Worm (Caenorhabditis elegans): ENCODE data around the gene exos-8.
A peak's percentile ranks its signal among the peaks of the same experiment; 100 is the strongest.

exos-8 gene

DNA sequence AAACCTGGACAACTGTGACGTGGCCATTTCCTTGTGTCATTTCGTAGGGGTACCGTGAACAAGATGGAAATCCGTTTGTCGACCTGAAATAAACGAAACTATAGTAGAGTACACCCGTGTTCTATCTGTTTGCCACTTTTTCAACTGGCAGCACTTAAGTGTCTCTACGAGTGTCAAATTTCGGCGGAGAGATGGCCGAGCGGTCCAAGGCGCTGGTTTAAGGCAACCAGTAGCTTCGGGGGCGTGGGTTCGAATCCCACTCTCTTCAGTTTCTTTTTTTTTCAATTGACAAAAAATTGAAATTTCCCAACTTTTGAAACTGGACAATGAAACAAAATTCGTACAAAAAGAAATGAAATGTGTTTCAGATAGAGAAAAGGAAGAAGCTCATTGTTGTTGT is 19.9 kb upstream of the exos-8 start:
- TF ChIP-seq mxl-1 (tag; optimal IDR thresholded peaks at IDR 0.05), result no peak
- no peak for TF ChIP-seq sea-2 (GFP tag; IDR thresholded peaks at IDR 0.05)
- no peak for TF ChIP-seq lin-54 (GFP tag; optimal IDR thresholded peaks at IDR 0.05)
- TF ChIP-seq tlf-1 (GFP tag; optimal IDR thresholded peaks at IDR 0.05), result no peak
- TF ChIP-seq attf-3 (GFP tag; conservative IDR thresholded peaks at IDR 0.05), result 0 out of 2 replicates have a peak, but pooled peaks have one; percentile 30
- TF ChIP-seq efl-1 (GFP tag; optimal IDR thresholded peaks at IDR 0.05), result no peak
- no peak for TF ChIP-seq unc-130 (GFP tag; optimal IDR thresholded peaks at IDR 0.05)
- TF ChIP-seq F37B4.10 (GFP tag; IDR thresholded peaks at IDR 0.05), result no peak
- peak; percentile 85 for TF ChIP-seq B0261.1 (tag; optimal IDR thresholded peaks at IDR 0.05)
- TF ChIP-seq repo-1 (tag; optimal IDR thresholded peaks at IDR 0.05), result peak; percentile 19
- TF ChIP-seq T26A5.8 (tag; optimal IDR thresholded peaks at IDR 0.05), result no peak
- TF ChIP-seq Y53F4B.3 (GFP tag; IDR thresholded peaks at IDR 0.05), result no peak; the same call in 1 of the 2 replicates
- peak; percentile 21 for TF ChIP-seq attf-5 (GFP tag; optimal IDR thresholded peaks at IDR 0.05)
- TF ChIP-seq unc-62 (GFP tag; optimal IDR thresholded peaks at IDR 0.05), result no peak
- TF ChIP-seq zim-3 (tag; optimal IDR thresholded peaks at IDR 0.05), result no peak
- TF ChIP-seq F33H1.4 (GFP tag; IDR thresholded peaks at IDR 0.05), result no peak; the same call in 1 of the 2 replicates
- no peak for TF ChIP-seq lag-1 (GFP tag; IDR thresholded peaks at IDR 0.05)
- no peak for TF ChIP-seq mes-4 (tag; optimal IDR thresholded peaks at IDR 0.05)
- no peak for TF ChIP-seq nhr-90 (tag; optimal IDR thresholded peaks at IDR 0.05)
- TF ChIP-seq Y56A3A.18 (GFP tag; IDR thresholded peaks at IDR 0.05), result no peak
- TF ChIP-seq hlh-26 (GFP tag; conservative IDR thresholded peaks at IDR 0.05), result no peak
- no peak for TF ChIP-seq tbx-9 (tag; optimal IDR thresholded peaks at IDR 0.05; ENCODE audit: borderline replicate concordance)
- TF ChIP-seq ztf-3 (GFP tag; optimal IDR thresholded peaks at IDR 0.05), result no peak
- no peak for TF ChIP-seq F52B5.7 (tag; optimal IDR thresholded peaks at IDR 0.05)
- TF ChIP-seq egl-18 (GFP tag; IDR thresholded peaks at IDR 0.05), result no peak
- TF ChIP-seq F57C9.4 (tag; optimal IDR thresholded peaks at IDR 0.05), result no peak
- TF ChIP-seq hmg-1.2 (GFP tag; IDR thresholded peaks at IDR 0.05), result peak; percentile 67
- no peak for TF ChIP-seq nhr-120 (GFP tag; IDR thresholded peaks at IDR 0.05)
- TF ChIP-seq aptf-2 (GFP tag; conservative IDR thresholded peaks at IDR 0.05), result no peak
- TF ChIP-seq snpc-1.3 (tag; optimal IDR thresholded peaks at IDR 0.05; ENCODE audit: insufficient read depth), result no peak
- TF ChIP-seq ztf-26 (tag; optimal IDR thresholded peaks at IDR 0.05), result no peak
- no peak for TF ChIP-seq hrde-1 (tag; optimal IDR thresholded peaks at IDR 0.05; ENCODE audit: borderline replicate concordance)
- TF ChIP-seq madf-6 (GFP tag; IDR thresholded peaks at IDR 0.05), result 0 out of 2 replicates have a peak, but pooled peaks have one; percentile 51
- peak; percentile 41 for TF ChIP-seq ceh-27 (GFP tag; optimal IDR thresholded peaks at IDR 0.05)
- no peak for TF ChIP-seq sdz-38 (tag; optimal IDR thresholded peaks at IDR 0.05)
- peak; percentile 68 for TF ChIP-seq rpc-1 (optimal IDR thresholded peaks at IDR 0.05)
- TF ChIP-seq rpc-1 (tag; optimal IDR thresholded peaks at IDR 0.05), result peak; percentile 81
- TF ChIP-seq cebp-2 (GFP tag; IDR thresholded peaks at IDR 0.05), result no peak
- TF ChIP-seq hmg-20 (GFP tag; IDR thresholded peaks at IDR 0.05), result no peak
- no peak for TF ChIP-seq madf-10 (tag; optimal IDR thresholded peaks at IDR 0.05)
- TF ChIP-seq D2030.7 (GFP tag; IDR thresholded peaks at IDR 0.05), result peak; percentile 41
- TF ChIP-seq rcor-1 (GFP tag; IDR thresholded peaks at IDR 0.05), result no peak
- TF ChIP-seq ceh-58 (GFP tag; IDR thresholded peaks at IDR 0.05), result no peak
- no peak for TF ChIP-seq attf-6 (GFP tag; IDR thresholded peaks at IDR 0.05)
- no peak for TF ChIP-seq dpl-1 (GFP tag; optimal IDR thresholded peaks at IDR 0.05)
- no peak for TF ChIP-seq bed-2 (GFP tag; IDR thresholded peaks at IDR 0.05)
- no peak for TF ChIP-seq cebp-1 (GFP tag; IDR thresholded peaks at IDR 0.05)
- TF ChIP-seq cebp-1 (tag; optimal IDR thresholded peaks at IDR 0.05), result no peak
- no peak for TF ChIP-seq pbrm-1 (GFP tag; IDR thresholded peaks at IDR 0.05)
- TF ChIP-seq mel-28 (tag; optimal IDR thresholded peaks at IDR 0.05; ENCODE audit: borderline replicate concordance), result no peak
- TF ChIP-seq C17E4.6 (GFP tag; IDR thresholded peaks at IDR 0.05), result no peak
